Worm (Caenorhabditis elegans) whole organism, midembryonic: Measurements from ENCODE around the gene fbxc-30.
"Not testable (repeated sequence)": the region's sequence is repeated elsewhere in the genome, so short reads cannot be mapped to it uniquely, and the experiment has no call there.

Experiments
- T22C8.4 ChIP-seq: fragments of 200-800 bp; sonication (Bioruptor generic); IDR thresholded peaks from 2 replicates; pipeline ENCODE4 v1.3.6; 2022; ENCODE audit warnings: missing genetic modification characterization, missing compliant biosample characterization
- cog-1 ChIP-seq: sonication (generic microtip); optimal IDR thresholded peaks from 2 replicates; lab custom pipeline; 2016; ENCODE audit warnings: missing genetic modification characterization, missing compliant biosample characterization
- flt-1 ChIP-seq: fragments of 200-800 bp; sonication (Bioruptor generic); IDR thresholded peaks from 2 replicates; pipeline ENCODE4 v1.3.6; 2022; ENCODE audit warnings: missing genetic modification characterization, missing compliant biosample characterization
- klf-2 ChIP-seq: fragments of 200-800 bp; sonication (Bioruptor generic); conservative IDR thresholded peaks from 2 replicates; pipeline ENCODE4 v1.3.6; 2022; ENCODE audit warnings: missing genetic modification reagents, missing genetic modification characterization, missing compliant biosample characterization
- med-1 ChIP-seq: sonication (generic microtip); optimal IDR thresholded peaks from 2 replicates; lab custom pipeline; 2017; ENCODE audit warnings: missing genetic modification characterization, mild to moderate bottlenecking, missing compliant biosample characterization, antibody characterized with exemption, missing genetic modification reagents; ENCODE audit not compliant: insufficient read depth
- ref-1 ChIP-seq: fragments of 200-800 bp; sonication (Bioruptor generic); conservative IDR thresholded peaks from 2 replicates; pipeline ENCODE4 v1.3.6; 2022; ENCODE audit warnings: missing genetic modification reagents, missing genetic modification characterization, missing compliant biosample characterization
- tab-1 ChIP-seq: fragments of 200-800 bp; sonication (Bioruptor generic); IDR thresholded peaks from 2 replicates; pipeline ENCODE4 v1.3.6; 2022; ENCODE audit warnings: missing genetic modification characterization, missing compliant biosample characterization
- ztf-23 ChIP-seq: fragments of 200-800 bp; sonication (Bioruptor generic); IDR thresholded peaks from 2 replicates; pipeline ENCODE4 v1.3.6; 2022; ENCODE audit warnings: missing genetic modification reagents, missing genetic modification characterization, missing compliant biosample characterization
- ztf-29 ChIP-seq: fragments of 200-800 bp; sonication (Bioruptor generic); IDR thresholded peaks from 2 replicates; pipeline ENCODE4 v1.3.6; 2022; ENCODE audit warnings: missing genetic modification reagents, missing genetic modification characterization, missing compliant biosample characterization

fbxc-30 gene

DNA sequence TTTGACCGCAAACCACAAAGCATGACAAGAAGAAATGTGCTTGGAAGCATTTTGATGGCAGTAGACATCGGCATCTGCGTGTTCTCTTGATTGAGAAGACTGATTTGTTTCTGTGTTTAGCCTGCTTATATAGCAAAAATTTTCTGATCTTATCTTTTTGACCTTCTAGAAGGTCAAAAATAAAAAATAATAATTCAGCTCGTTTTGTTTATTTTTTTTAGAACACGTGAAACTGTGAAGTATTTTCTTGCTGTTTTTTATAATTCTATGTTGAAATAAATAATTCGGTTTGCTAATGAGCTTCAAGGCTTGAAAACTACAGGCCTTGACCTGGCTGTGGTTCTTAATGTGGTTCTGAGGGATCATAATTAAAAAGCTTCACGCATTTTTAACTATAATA is 9.9 kb downstream of the fbxc-30 start, which contains the start of gene R07C3.13:
R07C3.13 (minus strand) TSS at position 101 of the 400 bp plus-strand sequence.
- no peak for TF ChIP-seq klf-2 (GFP tag; lab: Robert Waterston, UW)
- no peak for TF ChIP-seq cog-1 (tag; lab: Kevin White, UChicago)

DNA sequence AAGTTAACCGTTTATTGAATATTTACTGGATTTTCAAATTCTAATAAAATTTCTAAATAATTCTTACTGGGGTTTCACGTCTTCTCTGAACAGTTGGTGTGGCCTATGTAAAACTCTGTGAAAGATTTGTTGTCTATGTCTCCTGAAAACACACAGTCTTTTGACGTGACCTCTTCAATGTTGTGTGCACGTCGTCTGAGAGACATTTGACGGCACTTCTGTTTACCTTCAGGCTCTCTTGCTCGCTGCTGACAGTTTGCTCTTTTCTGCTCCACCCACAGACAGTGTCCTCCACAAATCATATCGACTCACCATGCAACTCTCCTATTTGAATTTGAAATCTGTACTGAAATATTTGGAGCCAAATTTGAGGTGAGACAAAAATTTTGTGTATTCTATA is 13.4 kb downstream of the fbxc-30 start, which contains the start of gene fbxc-34:
fbxc-34 (plus strand) TSS at position 301 of the 400 bp plus-strand sequence.
- not testable (repeated sequence) for TF ChIP-seq flt-1 (GFP tag; lab: Robert Waterston, UW); ztf-23; T22C8.4 (GFP tag; lab: Robert Waterston, UW)

DNA sequence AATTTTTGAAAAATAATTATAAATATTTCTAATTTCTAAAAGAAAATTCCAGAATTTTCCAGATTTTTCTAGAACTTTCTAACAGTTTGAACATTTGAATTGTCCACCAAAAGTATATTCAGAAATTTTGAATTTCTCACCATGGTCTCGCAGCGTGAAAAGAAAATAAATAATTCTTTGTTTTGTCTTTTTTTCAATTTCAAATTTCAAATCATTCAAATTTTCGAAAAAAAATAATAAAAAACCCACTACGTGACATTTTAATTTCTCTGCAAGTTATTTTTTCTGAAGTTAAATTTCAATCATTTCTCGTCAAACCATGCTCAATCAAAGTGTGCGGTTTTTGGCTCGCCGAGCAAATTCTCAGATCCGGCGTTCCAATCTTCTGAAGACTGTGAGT is 15.3 kb downstream of the fbxc-30 start, which contains the start of gene acs-15:
acs-15 (plus strand) TSS at position 301 of the 400 bp plus-strand sequence.
- TF ChIP-seq ref-1 (GFP tag; lab: Robert Waterston, UW) (no peak), ztf-29 (GFP tag; lab: Robert Waterston, UW) (no peak), cog-1 (tag; lab: Kevin White, UChicago) (no peak), flt-1 (GFP tag; lab: Robert Waterston, UW) (no peak), T22C8.4 (GFP tag; lab: Robert Waterston, UW) (no peak), tab-1 (GFP tag; lab: Robert Waterston, UW) (no peak), med-1 (GFP tag; lab: Kevin White, UChicago) (no peak), klf-2 (GFP tag; lab: Robert Waterston, UW) (no peak), ztf-23 (no peak)

DNA sequence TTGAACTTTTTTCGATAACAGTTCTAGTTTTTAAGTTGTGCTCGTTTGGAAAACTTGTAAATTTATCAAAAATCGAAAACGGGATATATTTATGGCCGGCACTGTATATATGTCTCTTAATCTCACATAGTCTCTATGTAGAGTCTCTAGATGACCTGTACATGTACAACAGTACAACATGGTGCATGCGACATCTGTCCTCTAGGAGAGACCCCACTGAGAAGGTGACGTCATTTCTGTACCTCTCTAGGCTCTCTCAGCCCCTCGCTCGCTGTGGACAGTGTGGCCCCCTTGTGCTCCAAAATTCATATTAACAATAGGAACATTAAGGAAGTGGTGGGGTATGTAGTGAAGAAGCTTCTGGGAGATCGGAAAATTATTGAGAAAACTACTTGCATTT is 19.8 kb downstream of the fbxc-30 start:
- TF ChIP-seq T22C8.4 (GFP tag; lab: Robert Waterston, UW): no peak
- no peak for TF ChIP-seq ztf-23
- peak; percentile 54; the same call in 1 of the 2 replicates for TF ChIP-seq flt-1 (GFP tag; lab: Robert Waterston, UW)

DNA sequence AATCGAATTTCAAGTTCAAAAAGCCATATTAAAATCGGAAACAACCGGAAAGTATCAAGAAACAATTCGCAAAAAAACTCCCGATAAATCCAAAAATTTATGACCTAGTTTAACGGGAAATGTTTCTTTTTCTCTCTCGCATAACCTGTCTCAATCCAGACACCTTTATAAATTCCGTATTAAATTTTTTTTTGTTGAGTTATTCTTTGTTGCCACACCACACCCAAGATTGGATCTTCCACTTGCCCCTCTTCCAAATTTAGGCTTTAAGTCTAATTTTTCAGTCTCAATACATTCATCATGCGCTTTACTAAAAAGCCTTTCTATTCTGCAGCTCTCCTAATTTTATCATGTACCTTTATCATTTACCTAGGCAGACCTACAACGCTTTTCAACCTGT is 21.1 kb downstream of the fbxc-30 start, which contains the start of gene R07C3.3:
R07C3.3 (plus strand) TSS at position 301 of the 400 bp plus-strand sequence.
- TF ChIP-seq ztf-23 (no peak), T22C8.4 (GFP tag; lab: Robert Waterston, UW) (no peak), ref-1 (GFP tag; lab: Robert Waterston, UW) (no peak), flt-1 (GFP tag; lab: Robert Waterston, UW) (no peak)

DNA sequence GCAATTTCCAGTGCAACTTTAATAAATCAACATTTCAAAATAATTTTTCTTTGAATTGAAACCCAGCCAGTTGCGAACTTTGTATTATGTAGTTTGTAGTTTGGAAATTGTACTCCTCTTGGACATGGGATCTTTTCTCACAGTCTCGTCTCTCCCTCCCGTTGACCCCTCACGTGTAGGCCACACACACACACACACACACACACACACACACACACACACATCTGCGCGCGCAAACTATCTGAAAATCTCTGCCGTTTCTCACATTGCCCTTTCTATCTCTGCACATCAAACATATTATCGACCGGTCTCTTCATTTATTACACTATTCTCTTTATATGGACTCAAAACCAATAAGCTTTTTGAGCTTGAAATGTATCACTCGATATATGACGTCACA is 23.4 kb downstream of the fbxc-30 start, which contains the start of gene fbxc-36:
fbxc-36 (plus strand) TSS at position 205 of the 400 bp plus-strand sequence.
- no peak for TF ChIP-seq ztf-23
- TF ChIP-seq med-1 (GFP tag; lab: Kevin White, UChicago): no peak
- no peak for TF ChIP-seq T22C8.4 (GFP tag; lab: Robert Waterston, UW)
- no peak for TF ChIP-seq tab-1 (GFP tag; lab: Robert Waterston, UW)
- TF ChIP-seq ref-1 (GFP tag; lab: Robert Waterston, UW): no peak
- TF ChIP-seq ztf-29 (GFP tag; lab: Robert Waterston, UW): no peak
- TF ChIP-seq cog-1 (tag; lab: Kevin White, UChicago): no peak
- no peak for TF ChIP-seq flt-1 (GFP tag; lab: Robert Waterston, UW)
- no peak for TF ChIP-seq klf-2 (GFP tag; lab: Robert Waterston, UW)

DNA sequence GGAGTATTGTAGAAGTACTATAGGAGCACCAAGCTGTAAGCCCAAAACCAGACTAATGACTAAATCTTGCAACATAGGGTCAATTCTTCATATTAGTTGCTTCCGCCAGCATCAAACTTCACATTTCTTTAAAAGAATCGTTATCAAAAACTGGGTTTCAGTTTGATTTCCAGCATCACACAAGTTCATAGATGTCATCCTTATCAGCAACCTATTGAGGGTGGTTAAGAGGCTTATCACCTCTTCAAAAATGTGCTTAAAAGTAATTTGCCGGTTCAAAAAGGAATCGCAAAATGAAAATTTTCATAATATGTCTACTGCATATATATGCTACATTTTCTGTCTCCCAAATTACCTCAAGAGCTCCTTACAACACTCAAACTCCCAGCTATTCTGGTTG is 26.3 kb downstream of the fbxc-30 start, which contains the start of gene clec-43:
clec-43 (plus strand) TSS at position 294 of the 400 bp plus-strand sequence.
- TF ChIP-seq flt-1 (GFP tag; lab: Robert Waterston, UW) (no peak), ref-1 (GFP tag; lab: Robert Waterston, UW) (no peak), cog-1 (tag; lab: Kevin White, UChicago) (no peak), ztf-23 (no peak), klf-2 (GFP tag; lab: Robert Waterston, UW) (no peak), T22C8.4 (GFP tag; lab: Robert Waterston, UW) (no peak), tab-1 (GFP tag; lab: Robert Waterston, UW) (no peak), med-1 (GFP tag; lab: Kevin White, UChicago) (no peak), ztf-29 (GFP tag; lab: Robert Waterston, UW) (no peak)

DNA sequence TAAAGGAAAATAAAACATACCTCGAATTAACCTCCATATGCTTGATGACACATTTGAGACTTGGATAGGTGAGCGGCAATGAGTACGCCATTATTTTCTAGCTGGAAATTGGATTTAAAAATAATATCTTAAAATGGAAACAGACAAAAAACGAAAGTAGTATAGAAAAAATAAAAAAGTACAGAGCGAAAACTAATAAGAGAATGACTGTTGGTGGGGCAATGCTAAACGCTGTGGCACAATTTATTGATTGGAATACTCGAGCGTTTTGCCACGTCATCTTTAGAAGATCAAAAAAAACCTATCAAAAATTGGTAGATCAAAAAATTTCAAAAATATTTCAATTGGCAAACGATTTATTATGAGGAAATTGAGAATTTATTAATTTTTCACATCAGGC is 30.7 kb downstream of the fbxc-30 start, which contains the start of gene fbxc-32:
fbxc-32 (minus strand) TSS at position 101 of the 400 bp plus-strand sequence.
- TF ChIP-seq ref-1 (GFP tag; lab: Robert Waterston, UW) (no peak), ztf-29 (GFP tag; lab: Robert Waterston, UW) (no peak), T22C8.4 (GFP tag; lab: Robert Waterston, UW) (no peak), flt-1 (GFP tag; lab: Robert Waterston, UW) (no peak), klf-2 (GFP tag; lab: Robert Waterston, UW) (no peak), cog-1 (tag; lab: Kevin White, UChicago) (no peak), ztf-23 (no peak), tab-1 (GFP tag; lab: Robert Waterston, UW) (no peak)

DNA sequence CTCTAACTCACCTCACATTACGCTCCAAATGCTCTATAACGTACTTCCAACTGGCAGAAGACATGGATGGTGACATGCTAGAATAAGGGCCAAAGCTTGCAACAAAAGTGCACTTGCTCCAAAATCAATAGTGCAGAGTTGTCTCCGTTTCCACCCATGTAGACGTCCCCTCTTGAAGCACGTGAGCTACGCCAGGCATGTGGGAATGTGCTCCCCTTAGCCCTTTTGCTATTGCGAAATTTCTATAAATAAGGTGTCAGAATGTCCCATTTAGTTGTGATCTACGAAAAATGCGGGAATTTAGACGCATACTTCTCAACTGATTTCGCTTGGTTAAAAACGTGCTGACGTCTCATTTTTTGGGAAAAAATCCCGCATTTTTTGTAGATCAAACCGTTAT is 33.0 kb downstream of the fbxc-30 start:
- TF ChIP-seq ztf-23 (no peak), ztf-29 (GFP tag; lab: Robert Waterston, UW) (no peak), klf-2 (GFP tag; lab: Robert Waterston, UW) (no peak), T22C8.4 (GFP tag; lab: Robert Waterston, UW) (no peak), med-1 (GFP tag; lab: Kevin White, UChicago) (no peak), tab-1 (GFP tag; lab: Robert Waterston, UW) (no peak), cog-1 (tag; lab: Kevin White, UChicago) (no peak), ref-1 (GFP tag; lab: Robert Waterston, UW) (no peak), flt-1 (GFP tag; lab: Robert Waterston, UW) (no peak)

DNA sequence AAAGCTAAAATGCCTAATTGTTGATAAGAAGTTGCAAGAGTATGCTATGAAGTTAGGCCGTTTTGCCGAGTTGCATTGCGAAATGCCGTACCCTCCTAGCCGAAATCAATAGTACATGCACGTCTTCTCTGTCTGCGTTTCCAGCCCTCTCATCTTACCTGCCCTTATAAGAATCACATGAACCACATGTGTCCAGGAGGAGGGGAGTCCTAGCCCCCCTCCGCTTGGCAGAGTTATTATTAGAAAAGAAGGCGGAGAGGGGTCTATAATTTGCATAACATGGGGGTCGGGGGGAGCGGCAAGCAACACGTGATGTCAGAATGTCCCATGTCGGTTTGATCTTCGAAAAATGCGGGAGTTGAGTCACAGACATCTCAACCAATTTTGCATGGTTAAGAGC is 35.6 kb downstream of the fbxc-30 start:
- TF ChIP-seq flt-1 (GFP tag; lab: Robert Waterston, UW) (peak; percentile 61; the same call in 1 of the 2 replicates), ref-1 (GFP tag; lab: Robert Waterston, UW) (no peak), ztf-29 (GFP tag; lab: Robert Waterston, UW) (0 out of 2 replicates have a peak, but pooled peaks have one; percentile 18)
